Worm (Caenorhabditis elegans): ENCODE results near the gene K10D2.8.

Gene K10D2.8

DNA sequence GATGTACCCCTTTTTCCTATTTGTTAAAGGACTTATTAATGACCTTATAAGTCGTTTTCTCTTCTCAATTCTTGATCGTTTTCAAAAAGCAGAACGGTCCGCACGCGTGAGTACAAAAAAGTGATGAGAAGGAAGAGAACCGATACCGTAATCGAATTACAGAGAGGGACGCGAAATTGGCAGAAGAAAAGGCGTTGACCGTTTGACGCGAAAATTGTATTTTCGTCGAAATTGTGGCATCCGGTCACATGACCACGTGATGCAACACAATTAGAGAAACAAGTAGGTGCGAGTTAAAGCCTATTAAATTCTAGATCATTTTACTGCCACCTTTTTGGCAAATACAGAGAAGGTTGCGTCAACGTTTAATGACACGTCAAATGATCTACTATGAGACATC is 44.4 kb upstream of the K10D2.8 start:
- TF ChIP-seq fkh-10 (GFP tag; optimal IDR thresholded peaks at IDR 0.05): no peak
- peak; percentile 84 for TF ChIP-seq tbx-2 (tag; optimal IDR thresholded peaks at IDR 0.05)
- TF ChIP-seq unc-62 (GFP tag; optimal IDR thresholded peaks at IDR 0.05): no peak
- TF ChIP-seq nhr-237 (tag; optimal IDR thresholded peaks at IDR 0.05): no peak

DNA sequence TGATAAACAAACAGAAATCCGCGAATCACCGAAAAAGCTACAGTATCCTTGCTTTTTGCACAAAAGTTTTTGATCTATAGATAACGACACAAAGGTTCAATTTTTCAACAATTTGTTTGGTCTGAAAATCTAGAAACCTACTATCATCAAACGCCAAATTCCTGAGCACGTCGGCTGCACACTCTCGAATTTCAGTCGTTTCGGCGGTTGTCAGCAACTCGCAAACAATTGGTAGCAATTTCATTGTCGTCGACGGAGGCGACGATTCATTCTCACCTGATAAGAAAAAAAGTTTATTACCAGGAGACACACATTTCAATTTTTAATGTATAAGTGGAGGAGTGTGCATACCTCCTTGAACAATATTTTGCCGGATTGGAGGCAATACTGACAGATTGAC is 42.7 kb upstream of the K10D2.8 start:
- TF ChIP-seq elt-3 (tag; optimal IDR thresholded peaks at IDR 0.05) (no peak), elt-2 (tag; optimal IDR thresholded peaks at IDR 0.05) (peak; percentile 70)

DNA sequence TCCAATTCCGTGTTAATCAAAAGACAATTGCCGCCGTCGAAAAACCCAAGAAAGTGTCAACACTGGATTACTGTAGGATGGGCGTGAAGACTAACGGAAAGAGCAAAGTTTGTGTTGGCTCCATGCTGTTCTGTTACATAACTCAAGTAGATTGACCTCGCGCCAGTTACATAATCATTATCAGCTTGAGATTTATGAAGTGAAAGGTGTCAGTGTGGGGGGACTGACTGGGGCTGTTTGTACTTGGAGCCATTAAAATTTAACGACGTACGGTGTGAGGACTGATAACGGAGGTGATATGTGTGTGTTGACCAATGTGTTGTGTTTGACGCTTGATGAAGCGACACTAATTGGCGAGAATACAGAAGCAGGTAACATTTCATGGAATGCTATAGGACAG is 41.8 kb upstream of the K10D2.8 start:
- TF ChIP-seq pqm-1 (tag; optimal IDR thresholded peaks at IDR 0.05) (peak; percentile 57), nhr-11 (tag; optimal IDR thresholded peaks at IDR 0.05) (no peak), elt-2 (tag; optimal IDR thresholded peaks at IDR 0.05) (peak; percentile 88)

DNA sequence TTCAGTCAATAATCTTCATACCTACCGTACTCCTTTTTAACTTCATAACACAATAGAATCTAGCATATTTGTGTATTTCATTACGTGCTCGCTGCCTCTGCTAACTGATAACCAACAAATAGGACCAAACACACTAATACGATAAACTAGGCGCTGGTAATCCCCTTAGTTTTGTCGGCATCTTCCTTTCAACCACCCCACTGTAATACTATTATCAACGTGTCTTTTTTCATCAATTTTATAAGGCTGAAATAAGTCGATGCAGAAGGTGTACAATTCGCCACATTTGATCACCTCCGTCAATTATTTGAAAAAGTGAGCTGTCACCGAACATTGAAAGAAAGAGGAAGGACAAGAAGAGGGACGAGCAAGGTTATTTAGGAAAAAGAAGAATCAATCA is 41.1 kb upstream of the K10D2.8 start:
- TF ChIP-seq nhr-23 (tag; optimal IDR thresholded peaks at IDR 0.05) (no peak), ceh-16 (tag; optimal IDR thresholded peaks at IDR 0.05) (no peak), elt-2 (tag; optimal IDR thresholded peaks at IDR 0.05) (peak; percentile 52)

DNA sequence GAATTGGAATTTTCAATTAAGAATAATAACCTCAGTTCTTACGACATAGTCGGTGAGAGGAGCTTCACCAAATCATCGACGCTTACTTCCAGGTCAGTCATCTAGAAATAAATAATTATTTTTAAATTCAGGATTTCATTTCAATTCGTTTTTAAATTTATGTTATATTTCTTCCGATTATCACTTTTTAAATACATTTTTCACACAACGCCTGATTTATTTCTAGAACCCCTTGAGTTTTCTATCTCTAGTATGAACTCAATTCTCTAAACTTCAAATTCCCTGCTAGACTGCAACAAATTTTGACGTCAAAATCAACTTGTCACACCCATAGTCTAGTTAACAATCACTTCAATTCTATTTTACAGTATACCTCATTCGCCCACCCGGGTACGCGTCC is 39.0 kb upstream of the K10D2.8 start, which contains the start of gene Y54H5A.2:
Gene Y54H5A.2, minus strand, starts transcription at position 101 of the 400 bp plus-strand sequence.
- TF ChIP-seq egl-27 (tag; optimal IDR thresholded peaks at IDR 0.05) (no peak), aly-2 (tag; optimal IDR thresholded peaks at IDR 0.05) (no peak), hmg-11 (tag; optimal IDR thresholded peaks at IDR 0.05) (no peak), nhr-43 (tag; optimal IDR thresholded peaks at IDR 0.05; ENCODE audit: poor library complexity, severe bottlenecking) (no peak), ztf-11 (tag; optimal IDR thresholded peaks at IDR 0.05) (no peak), ZK546.5 (tag; optimal IDR thresholded peaks at IDR 0.05) (no peak), skn-1 (tag; optimal IDR thresholded peaks at IDR 0.05) (no peak), zag-1 (tag; optimal IDR thresholded peaks at IDR 0.05) (no peak), daf-12 (tag; optimal IDR thresholded peaks at IDR 0.05) (no peak), nhr-25 (tag; optimal IDR thresholded peaks at IDR 0.05) (no peak), fkh-2 (tag; optimal IDR thresholded peaks at IDR 0.05) (no peak), unc-39 (tag; optimal IDR thresholded peaks at IDR 0.05) (no peak), mml-1 (tag; optimal IDR thresholded peaks at IDR 0.05) (no peak)

DNA sequence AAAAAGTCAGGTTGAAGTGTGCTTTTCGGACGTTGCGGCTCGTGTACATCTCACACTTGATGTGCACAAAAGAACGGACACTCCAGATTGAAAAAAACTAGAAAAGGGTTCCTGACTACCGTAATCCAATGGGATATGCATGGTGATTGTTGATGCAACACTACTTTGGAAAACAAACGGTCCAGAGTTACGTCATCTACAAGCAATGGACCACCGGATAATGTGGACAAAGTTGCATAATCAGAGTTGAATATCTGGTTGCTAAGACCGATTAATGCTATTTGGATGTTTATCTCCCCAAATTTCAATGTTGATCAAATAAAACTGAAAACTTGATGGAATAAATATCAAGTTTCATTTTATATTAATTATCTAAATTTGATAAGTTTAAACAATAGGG is 38.5 kb upstream of the K10D2.8 start:
- TF ChIP-seq ceh-82 (tag; optimal IDR thresholded peaks at IDR 0.05): no peak
- no peak for TF ChIP-seq ceh-28 (tag; optimal IDR thresholded peaks at IDR 0.05)
- no peak for TF ChIP-seq lin-39 (tag; optimal IDR thresholded peaks at IDR 0.05)
- TF ChIP-seq fkh-2 (tag; optimal IDR thresholded peaks at IDR 0.05): no peak
- no peak for TF ChIP-seq nhr-67 (tag; optimal IDR thresholded peaks at IDR 0.05)
- TF ChIP-seq nfya-1 (tag; optimal IDR thresholded peaks at IDR 0.05; ENCODE audit: insufficient read depth): no peak

DNA sequence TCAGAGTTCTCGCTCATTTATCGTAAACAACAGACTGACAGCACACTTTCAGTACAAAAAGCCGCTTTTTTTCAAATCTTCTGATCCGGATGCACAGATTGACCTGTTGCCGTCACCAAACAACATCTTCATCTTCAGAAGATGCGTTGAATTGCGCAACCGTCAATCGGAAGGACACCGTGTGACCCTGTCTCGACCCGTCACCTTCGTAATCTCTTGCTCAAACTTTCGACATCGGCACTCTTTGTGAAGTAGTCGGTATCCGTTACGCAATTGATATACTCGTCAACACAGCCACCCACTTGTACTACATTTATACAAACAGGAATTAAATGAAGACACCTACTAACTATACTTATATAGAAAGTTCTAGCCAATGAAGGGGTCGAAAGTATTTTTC is 37.5 kb upstream of the K10D2.8 start:
- TF ChIP-seq lin-39 (tag; optimal IDR thresholded peaks at IDR 0.05) (no peak), lsy-12 (tag; optimal IDR thresholded peaks at IDR 0.05) (no peak)

DNA sequence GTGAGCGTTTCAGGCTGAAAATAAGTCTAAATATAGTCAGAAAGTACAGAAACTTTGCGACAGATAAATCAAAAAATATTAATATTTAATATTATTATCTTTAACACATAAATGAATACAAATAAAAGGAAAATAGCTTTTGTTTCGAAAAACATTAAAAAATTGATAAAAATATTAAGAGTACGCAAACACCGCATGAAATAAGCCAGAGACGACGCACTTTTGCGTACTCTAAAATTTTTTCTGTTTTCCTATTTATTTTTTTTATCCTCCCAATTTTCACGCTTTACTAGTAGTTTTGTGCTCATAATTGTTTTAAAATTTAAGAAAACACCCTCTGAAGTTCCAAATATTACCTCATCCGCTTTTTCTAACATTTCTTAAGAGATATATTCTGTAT is 35.4 kb upstream of the K10D2.8 start, which contains the start of the genes rbm-42 and grwd-1:
Gene rbm-42, minus strand, starts transcription at position 93 of the 400 bp plus-strand sequence.
Gene grwd-1, plus strand, starts transcription at position 328 of the 400 bp plus-strand sequence.
- TF ChIP-seq lin-15B (tag; optimal IDR thresholded peaks at IDR 0.05) (peak; percentile 26), fkh-2 (tag; optimal IDR thresholded peaks at IDR 0.05) (no peak), pha-4 (tag; optimal IDR thresholded peaks at IDR 0.05) (peak; percentile 76)
